Worm (Caenorhabditis elegans): ENCODE data around the gene F01F1.2.

- TF ChIP-seq cog-1 (tag; optimal IDR thresholded peaks at IDR 0.05), result no peak
- no peak for TF ChIP-seq med-1 (GFP tag; optimal IDR thresholded peaks at IDR 0.05; ENCODE audit: insufficient read depth)
- TF ChIP-seq ztf-29 (GFP tag; IDR thresholded peaks at IDR 0.05), result no peak
- TF ChIP-seq klf-2 (GFP tag; conservative IDR thresholded peaks at IDR 0.05), result no peak
These were observed 43.0 kb upstream of the F01F1.2 start for ce11 chrIII:5835163-5835871.
